Fruit fly (Drosophila melanogaster) whole organism, prepupa: Measurements from ENCODE around the gene cni.

ENCODE experiments used
- Blimp-1 ChIP-seq: fragments of 200-800 bp; sonication (Bioruptor generic); optimal IDR thresholded peaks from 3 replicates; lab custom pipeline; 2017; ENCODE audit warnings: missing biosample characterization, missing genetic modification characterization, mild to moderate bottlenecking, moderate library complexity, missing genetic modification reagents
- CG10631 ChIP-seq: fragments of 200-800 bp; sonication (Bioruptor generic); optimal IDR thresholded peaks from 2 replicates; lab custom pipeline; 2016; ENCODE audit warnings: missing biosample characterization, missing genetic modification characterization
- CG10669 ChIP-seq: fragments of 200-800 bp; sonication (Bioruptor generic); optimal IDR thresholded peaks from 3 replicates; lab custom pipeline; 2018; ENCODE audit warnings: missing biosample characterization, mild to moderate bottlenecking, missing genetic modification characterization, moderate library complexity
- CG11762 ChIP-seq: fragments of 200-800 bp; sonication (Bioruptor generic); optimal IDR thresholded peaks from 3 replicates; lab custom pipeline; 2016; ENCODE audit warnings: missing biosample characterization, missing genetic modification characterization; ENCODE audit not compliant: insufficient read depth
- CG3032 ChIP-seq: fragments of 200-800 bp; optimal IDR thresholded peaks from 2 replicates; lab custom pipeline; 2019; ENCODE audit warnings: missing biosample characterization, mild to moderate bottlenecking, missing genetic modification characterization, moderate library complexity
- CG31627 ChIP-seq: fragments of 200-800 bp; sonication (Bioruptor generic); optimal IDR thresholded peaks from 3 replicates; lab custom pipeline; 2016; ENCODE audit warnings: missing biosample characterization, missing genetic modification characterization
- CG34406 ChIP-seq: fragments of 200-800 bp; sonication (Bioruptor generic); optimal IDR thresholded peaks from 3 replicates; lab custom pipeline; 2016; ENCODE audit warnings: missing biosample characterization, missing genetic modification characterization
- CG3919 ChIP-seq: fragments of 200-800 bp; sonication (Bioruptor generic); optimal IDR thresholded peaks from 3 replicates; lab custom pipeline; 2016; ENCODE audit warnings: missing biosample characterization, missing genetic modification characterization
- CG4318 ChIP-seq: fragments of 200-800 bp; sonication (Bioruptor generic); optimal IDR thresholded peaks from 3 replicates; lab custom pipeline; 2017; ENCODE audit warnings: missing biosample characterization, mild to moderate bottlenecking, missing genetic modification characterization
- CG6163 ChIP-seq: fragments of 200-800 bp; sonication (Bioruptor generic); IDR thresholded peaks from 3 replicates; pipeline ENCODE4 v1.3.6; 2022; ENCODE audit warnings: missing biosample characterization, missing genetic modification characterization
- CG6792 ChIP-seq: fragments of 200-800 bp; sonication (Bioruptor generic); optimal IDR thresholded peaks from 3 replicates; lab custom pipeline; 2016; ENCODE audit warnings: missing biosample characterization, missing genetic modification characterization
- CG6808 ChIP-seq: fragments of 200-800 bp; sonication (Bioruptor generic); optimal IDR thresholded peaks from 3 replicates; lab custom pipeline; 2017; ENCODE audit warnings: missing biosample characterization, missing genetic modification characterization, mild to moderate bottlenecking, moderate library complexity, missing genetic modification reagents
- CG6854 ChIP-seq: fragments of 200-800 bp; sonication (Bioruptor generic); optimal IDR thresholded peaks from 2 replicates; lab custom pipeline; 2017; ENCODE audit warnings: missing biosample characterization, mild to moderate bottlenecking, missing genetic modification characterization
- CG7368 ChIP-seq: fragments of 200-800 bp; sonication (Bioruptor generic); optimal IDR thresholded peaks from 3 replicates; lab custom pipeline; 2016; ENCODE audit warnings: missing biosample characterization, missing genetic modification characterization
- CG8119 ChIP-seq: fragments of 200-800 bp; sonication (Bioruptor generic); IDR thresholded peaks from 3 replicates; pipeline ENCODE4 v1.3.6; 2022; ENCODE audit warnings: missing biosample characterization, missing genetic modification characterization
- CG8632 ChIP-seq: fragments of 200-800 bp; sonication (Bioruptor generic); optimal IDR thresholded peaks from 3 replicates; lab custom pipeline; 2016; ENCODE audit warnings: missing biosample characterization, missing genetic modification characterization
- CG9139 ChIP-seq: fragments of 200-800 bp; sonication (Bioruptor generic); optimal IDR thresholded peaks from 3 replicates; lab custom pipeline; 2017; ENCODE audit warnings: missing biosample characterization, mild to moderate bottlenecking, missing genetic modification characterization
- Eip75B ChIP-seq: fragments of 200-800 bp; sonication (Bioruptor generic); optimal IDR thresholded peaks from 3 replicates; lab custom pipeline; 2016; ENCODE audit warnings: missing biosample characterization, missing genetic modification characterization
- Eip78C ChIP-seq: fragments of 200-800 bp; sonication (Bioruptor generic); peaks from one replicate; lab custom pipeline; 2016; ENCODE audit warnings: missing biosample characterization, missing genetic modification characterization
- Eip93F ChIP-seq: fragments of 200-800 bp; sonication (Bioruptor generic); optimal IDR thresholded peaks from 2 replicates; lab custom pipeline; 2016; ENCODE audit warnings: missing biosample characterization, mild to moderate bottlenecking, missing genetic modification characterization
- Ets96B ChIP-seq: fragments of 200-800 bp; optimal IDR thresholded peaks from 2 replicates; lab custom pipeline; 2019; ENCODE audit warnings: missing biosample characterization, mild to moderate bottlenecking, missing genetic modification characterization, moderate library complexity
- Gug ChIP-seq: fragments of 200-800 bp; sonication (Bioruptor generic); IDR thresholded peaks from 2 replicates; pipeline ENCODE4 v1.3.6; 2022; ENCODE audit warnings: missing biosample characterization, missing genetic modification characterization
- Hr38 ChIP-seq: sonication (Bioruptor generic); optimal IDR thresholded peaks from 2 replicates; lab custom pipeline; 2016; ENCODE audit warnings: missing biosample characterization, missing genetic modification characterization
- Hr4 ChIP-seq: fragments of 200-800 bp; sonication (Bioruptor generic); optimal IDR thresholded peaks from 3 replicates; lab custom pipeline; 2016; ENCODE audit warnings: missing biosample characterization, missing genetic modification characterization
- Met ChIP-seq: fragments of 200-800 bp; sonication (Bioruptor generic); optimal IDR thresholded peaks from 3 replicates; lab custom pipeline; 2016; ENCODE audit warnings: missing biosample characterization, missing genetic modification characterization
- OdsH ChIP-seq: fragments of 200-800 bp; sonication (Bioruptor generic); optimal IDR thresholded peaks from 3 replicates; lab custom pipeline; 2016; ENCODE audit warnings: missing biosample characterization, missing genetic modification characterization
- Smox ChIP-seq: fragments of 200-800 bp; sonication (Bioruptor generic); optimal IDR thresholded peaks from 3 replicates; lab custom pipeline; 2016; ENCODE audit warnings: missing biosample characterization, missing genetic modification characterization
- Sox102F ChIP-seq: fragments of 200-800 bp; sonication (Bioruptor generic); optimal IDR thresholded peaks from 2 replicates; lab custom pipeline; 2016; ENCODE audit warnings: missing biosample characterization, mild to moderate bottlenecking, missing genetic modification characterization
- Sox14 ChIP-seq: fragments of 200-800 bp; sonication (Bioruptor generic); optimal IDR thresholded peaks from 3 replicates; lab custom pipeline; 2016; ENCODE audit warnings: missing biosample characterization, missing genetic modification characterization
- achi ChIP-seq: fragments of 200-800 bp; sonication (Bioruptor generic); optimal IDR thresholded peaks from 3 replicates; lab custom pipeline; 2016; ENCODE audit warnings: missing biosample characterization, missing genetic modification characterization
- acj6 ChIP-seq: fragments of 200-800 bp; sonication (Bioruptor generic); optimal IDR thresholded peaks from 3 replicates; lab custom pipeline; 2016; ENCODE audit warnings: missing biosample characterization, missing genetic modification characterization
- dac ChIP-seq: fragments of 200-800 bp; sonication (Bioruptor generic); optimal IDR thresholded peaks from 2 replicates; lab custom pipeline; 2017; ENCODE audit warnings: missing biosample characterization, mild to moderate bottlenecking, missing genetic modification characterization
- dsx ChIP-seq: fragments of 200-800 bp; optimal IDR thresholded peaks from 3 replicates; lab custom pipeline; 2019; ENCODE audit warnings: missing biosample characterization, mild to moderate bottlenecking, missing genetic modification characterization, moderate library complexity; ENCODE audit not compliant: poor library complexity, severe bottlenecking
- esn ChIP-seq: fragments of 200-800 bp; sonication (Bioruptor generic); optimal IDR thresholded peaks from 2 replicates; lab custom pipeline; 2016; ENCODE audit warnings: missing biosample characterization, mild to moderate bottlenecking, missing genetic modification characterization, moderate library complexity
- fd59A ChIP-seq: fragments of 200-800 bp; sonication (Bioruptor generic); optimal IDR thresholded peaks from 2 replicates; lab custom pipeline; 2017; ENCODE audit warnings: missing biosample characterization, mild to moderate bottlenecking, missing genetic modification characterization, missing genetic modification reagents
- fd85E ChIP-seq: fragments of 200-800 bp; sonication (Bioruptor generic); optimal IDR thresholded peaks from 3 replicates; lab custom pipeline; 2016; ENCODE audit warnings: missing biosample characterization, missing genetic modification characterization
- fkh ChIP-seq: fragments of 200-800 bp; sonication (Bioruptor generic); optimal IDR thresholded peaks from 3 replicates; lab custom pipeline; 2017; ENCODE audit warnings: missing biosample characterization, mild to moderate bottlenecking, missing genetic modification characterization, moderate library complexity
- lz ChIP-seq: fragments of 200-800 bp; sonication (Bioruptor generic); optimal IDR thresholded peaks from 3 replicates; lab custom pipeline; 2016; ENCODE audit warnings: missing biosample characterization, missing genetic modification characterization
- salr ChIP-seq, 2 experiments: fragments of 200-800 bp; sonication (Bioruptor generic); optimal IDR thresholded peaks; 3 replicates each; lab custom pipeline; 2016 to 2018; ENCODE audit warnings: missing biosample characterization in 2 of 2, missing genetic modification characterization in 2 of 2, mild to moderate bottlenecking in 1 of 2
- spab ChIP-seq: fragments of 200-800 bp; sonication (Bioruptor generic); optimal IDR thresholded peaks from 2 replicates; lab custom pipeline; 2017; ENCODE audit warnings: missing biosample characterization, mild to moderate bottlenecking, missing genetic modification characterization, missing genetic modification reagents
- ss ChIP-seq, 2 experiments: fragments of 200-800 bp; sonication (Bioruptor generic); optimal IDR thresholded peaks; 2 replicates in 1 of 2; 3 replicates in 1 of 2; lab custom pipeline; 2017 to 2018; ENCODE audit warnings: mild to moderate bottlenecking in 2 of 2, missing biosample characterization in 2 of 2, missing genetic modification characterization in 2 of 2, moderate library complexity in 1 of 2
- svp ChIP-seq: fragments of 200-800 bp; sonication (Bioruptor generic); peaks from one replicate; lab custom pipeline; 2016; ENCODE audit warnings: missing biosample characterization, missing genetic modification characterization
- topi ChIP-seq: fragments of 200-800 bp; sonication (Bioruptor generic); optimal IDR thresholded peaks from 3 replicates; lab custom pipeline; 2016; ENCODE audit warnings: missing biosample characterization, missing genetic modification characterization
- vri ChIP-seq: fragments of 200-800 bp; sonication (Bioruptor generic); optimal IDR thresholded peaks from 3 replicates; lab custom pipeline; 2016; ENCODE audit warnings: missing biosample characterization, mild to moderate bottlenecking, missing genetic modification characterization

The cni gene

DNA sequence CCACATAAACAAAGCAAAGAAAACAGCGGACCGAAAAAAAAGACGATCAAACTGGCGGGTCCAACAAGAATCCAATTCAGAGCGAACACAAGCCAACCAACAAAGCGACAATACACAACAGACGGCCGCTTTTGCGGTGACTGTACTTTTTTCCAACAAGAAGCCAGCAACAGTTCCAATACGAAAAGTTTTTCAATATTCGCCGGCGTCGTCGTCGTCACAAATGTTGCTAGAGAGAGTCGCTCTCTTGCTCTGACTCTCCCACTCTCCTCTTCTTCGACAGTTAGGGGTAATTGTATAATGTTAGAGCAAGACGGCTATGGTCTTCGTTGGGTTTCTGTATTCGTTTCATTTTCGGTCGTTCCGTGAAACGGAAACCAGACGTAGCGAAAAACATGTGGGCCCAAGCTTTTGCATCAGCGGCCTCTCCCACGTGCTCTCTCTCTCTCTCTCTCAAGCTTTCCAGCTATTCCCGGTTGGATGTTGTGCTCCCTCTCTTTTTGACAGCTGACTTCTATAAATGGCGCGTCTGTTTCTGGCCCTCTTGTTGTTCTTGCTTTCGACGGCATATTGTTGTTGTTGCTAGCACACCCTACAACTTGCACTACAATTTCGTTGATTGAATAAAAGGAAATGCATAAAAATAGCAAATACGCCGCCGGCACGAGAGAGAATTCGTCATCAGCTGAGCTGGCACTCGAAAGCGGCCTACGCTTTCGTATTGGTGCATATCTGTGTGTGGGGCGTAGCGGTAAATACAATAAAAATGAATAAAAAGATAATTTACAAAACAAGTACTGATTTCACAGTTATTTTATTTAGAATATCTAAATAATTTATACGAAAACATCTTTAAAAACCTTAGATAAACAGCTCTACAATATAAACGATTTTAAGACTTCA, 41.0 kb downstream of the cni start (continued):
- TF ChIP-seq CG11762 (GFP tag; lab: Kevin White, UChicago), result peak; percentile 26
- no peak for TF ChIP-seq Gug (GFP tag; lab: Robert Waterston, UW)
- TF ChIP-seq CG7368 (GFP tag; lab: Kevin White, UChicago), result peak; percentile 84
- no peak for TF ChIP-seq Hr38 (GFP tag; lab: Kevin White, UChicago)
- TF ChIP-seq dsx (GFP tag; lab: Kevin White, UChicago), result peak; percentile 61
- peak; percentile 80 for TF ChIP-seq CG9139 (GFP tag; lab: Kevin White, UChicago)
- peak; percentile 38 for TF ChIP-seq CG8632 (GFP tag; lab: Kevin White, UChicago)
- peak; percentile 70 for TF ChIP-seq Eip75B (GFP tag; lab: Kevin White, UChicago)
- peak in 1 of 2 experiments; percentile 39 for TF ChIP-seq salr (GFP tag; optimal IDR thresholded peaks at IDR 0.05; lab: Kevin White, UChicago)
- peak; percentile 74 for TF ChIP-seq CG34406 (GFP tag; lab: Kevin White, UChicago)
- TF ChIP-seq Sox14 (GFP tag; lab: Kevin White, UChicago), result no peak
- TF ChIP-seq spab (GFP tag; lab: Kevin White, UChicago), result peak; percentile 61
- peak; percentile 82 for TF ChIP-seq CG3919 (GFP tag; lab: Kevin White, UChicago)
- peak; percentile 6 for TF ChIP-seq Hr4
- peak; percentile 71 for TF ChIP-seq CG6808 (GFP tag; lab: Kevin White, UChicago)
- TF ChIP-seq Ets96B (tag; lab: Kevin White, UChicago), result peak; percentile 53
- peak; percentile 71 for TF ChIP-seq Met (GFP tag; lab: Kevin White, UChicago)
- peak; percentile 11 for TF ChIP-seq CG10669 (GFP tag; lab: Kevin White, UChicago)
- TF ChIP-seq CG31627, result peak; percentile 23
- peak; percentile 6 for TF ChIP-seq fd59A (GFP tag; lab: Kevin White, UChicago)
- TF ChIP-seq esn (GFP tag; lab: Kevin White, UChicago), result peak; percentile 78
- no peak for TF ChIP-seq CG8119 (GFP tag; lab: Robert Waterston, UW)
- TF ChIP-seq Eip78C (GFP tag; lab: Kevin White, UChicago), result peak; percentile 91
- TF ChIP-seq fkh, result peak; percentile 91
- peak; percentile 60 for TF ChIP-seq fd85E (GFP tag; lab: Kevin White, UChicago)
- peak; percentile 13 for TF ChIP-seq OdsH (GFP tag; lab: Kevin White, UChicago)
- TF ChIP-seq Eip93F, result peak; percentile 52
- TF ChIP-seq ss (GFP tag; optimal IDR thresholded peaks at IDR 0.05; lab: Kevin White, UChicago), result peak; percentile 78 to 83
- peak; percentile 97 for TF ChIP-seq vri (GFP tag; lab: Kevin White, UChicago)
- peak; percentile 57 for TF ChIP-seq Smox

- TF ChIP-seq Sox14 (GFP tag; lab: Kevin White, UChicago), result peak; percentile 23
- no peak for TF ChIP-seq CG3919 (GFP tag; lab: Kevin White, UChicago)
- no peak for TF ChIP-seq achi (GFP tag; lab: Kevin White, UChicago)
- peak; percentile 1 for TF ChIP-seq fd59A (GFP tag; lab: Kevin White, UChicago)
- no peak for TF ChIP-seq CG6854
- no peak for TF ChIP-seq lz (GFP tag; lab: Kevin White, UChicago)
- no peak for TF ChIP-seq Sox102F (GFP tag; lab: Kevin White, UChicago)
- TF ChIP-seq CG7368 (GFP tag; lab: Kevin White, UChicago), result no peak
- no peak for TF ChIP-seq Met (GFP tag; lab: Kevin White, UChicago)
- TF ChIP-seq esn (GFP tag; lab: Kevin White, UChicago), result no peak
- no peak for TF ChIP-seq ss (GFP tag; optimal IDR thresholded peaks at IDR 0.05; lab: Kevin White, UChicago)
- no peak for TF ChIP-seq CG4318
- TF ChIP-seq acj6 (GFP tag; lab: Kevin White, UChicago), result no peak
- no peak for TF ChIP-seq dac (GFP tag; lab: Kevin White, UChicago)
- TF ChIP-seq CG6163 (GFP tag; lab: Robert Waterston, UW), result no peak
- no peak for TF ChIP-seq Blimp-1 (GFP tag; lab: Kevin White, UChicago)
- TF ChIP-seq svp (GFP tag; lab: Kevin White, UChicago), result no peak
- no peak for TF ChIP-seq topi
- no peak for TF ChIP-seq CG3032 (tag; lab: Kevin White, UChicago)
- peak; percentile 10 for TF ChIP-seq CG10631 (GFP tag; lab: Kevin White, UChicago)
- no peak for TF ChIP-seq CG6792
- TF ChIP-seq, all 60 proteins: peak for 3
Observed at dm6 chr2L:16268869-16269231, 41.7 kb downstream of the cni start.
